Worm (Caenorhabditis elegans): ENCODE results near the gene F35C11.2.

- TF ChIP-seq sem-4 (tag; optimal IDR thresholded peaks at IDR 0.05) (no peak), mdl-1 (tag; optimal IDR thresholded peaks at IDR 0.05) (no peak), nhr-12 (tag; optimal IDR thresholded peaks at IDR 0.05) (no peak), elt-3 (tag; optimal IDR thresholded peaks at IDR 0.05) (no peak), ztf-4 (tag; optimal IDR thresholded peaks at IDR 0.05) (no peak), ceh-16 (tag; optimal IDR thresholded peaks at IDR 0.05) (no peak), lsy-2 (tag; optimal IDR thresholded peaks at IDR 0.05) (no peak), nhr-77 (tag; optimal IDR thresholded peaks at IDR 0.05) (no peak), lin-39 (tag; optimal IDR thresholded peaks at IDR 0.05) (no peak), aly-2 (tag; optimal IDR thresholded peaks at IDR 0.05) (no peak), ztf-11 (tag; optimal IDR thresholded peaks at IDR 0.05) (no peak), unc-62 (GFP tag; optimal IDR thresholded peaks at IDR 0.05) (no peak)
These were observed 7.4 kb upstream of the F35C11.2 start, which contains the start of gene F35C11.7 for ce11 chrII:8256013-8256412.
